Worm (Caenorhabditis elegans): ENCODE results near the gene W08F4.7.

DNA sequence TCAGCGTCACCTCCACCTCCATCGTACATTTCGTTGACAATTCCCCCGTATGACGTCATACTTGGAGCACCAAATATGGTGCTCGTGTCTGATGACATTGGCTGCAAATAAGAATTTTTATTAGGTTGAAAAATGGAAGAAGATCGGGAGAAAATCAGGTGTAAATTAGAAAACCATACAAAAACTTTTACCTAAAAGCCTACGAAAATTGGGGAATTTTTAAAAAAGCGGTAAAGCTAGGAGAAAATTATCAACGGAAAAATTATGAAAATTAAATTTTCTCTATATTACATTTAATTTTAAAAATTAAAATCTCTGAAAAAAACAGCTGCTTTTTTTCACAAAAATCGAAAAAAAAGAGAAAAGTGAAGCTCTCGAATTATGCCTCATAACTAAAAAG is 46.9 kb upstream of the W08F4.7 start, which contains the start of gene T04B8.5:
- TF ChIP-seq F55B11.4 (tag; optimal IDR thresholded peaks at IDR 0.05; ENCODE audit: borderline replicate concordance, insufficient read depth), result no peak
- TF ChIP-seq lsl-1 (GFP tag; optimal IDR thresholded peaks at IDR 0.05), result no peak
- no peak for TF ChIP-seq snpc-4 (GFP tag; optimal IDR thresholded peaks at IDR 0.05)
- no peak for TF ChIP-seq snpc-4 (tag; optimal IDR thresholded peaks at IDR 0.05)
- no peak for TF ChIP-seq aptf-3 (GFP tag; IDR thresholded peaks at IDR 0.05)
- TF ChIP-seq F49E8.2 (tag; optimal IDR thresholded peaks at IDR 0.05; ENCODE audit: insufficient read depth), result no peak
- no peak for TF ChIP-seq lir-1 (GFP tag; conservative IDR thresholded peaks at IDR 0.05)
